Worm (Caenorhabditis elegans) whole organism, L4 larva: Measurements from ENCODE around the gene snt-1.

Experiments
- F10B5.3 ChIP-seq: sonication (generic microtip); optimal IDR thresholded peaks from 2 replicates; lab custom pipeline; 2016; ENCODE audit warnings: mild to moderate bottlenecking, missing genetic modification characterization, missing compliant biosample characterization
- F26F4.8 ChIP-seq: fragments of 200-800 bp; sonication (Bioruptor generic); conservative IDR thresholded peaks from 2 replicates; pipeline ENCODE4 v1.3.6; 2022; ENCODE audit warnings: missing genetic modification characterization, missing compliant biosample characterization
- Y105C5A.15 ChIP-seq: fragments of 200-800 bp; sonication (Bioruptor generic); IDR thresholded peaks from 2 replicates; pipeline ENCODE4 v1.3.6; 2022; ENCODE audit warnings: missing genetic modification characterization, missing compliant biosample characterization
- Y48G9A.11 ChIP-seq: fragments of 200-800 bp; sonication (Bioruptor generic); IDR thresholded peaks from 2 replicates; pipeline ENCODE4 v1.3.6; 2022; ENCODE audit warnings: missing genetic modification reagents, missing genetic modification characterization, missing compliant biosample characterization
- ZK337.2 ChIP-seq: fragments of 200-800 bp; sonication (Bioruptor generic); IDR thresholded peaks from 2 replicates; pipeline ENCODE4 v1.3.6; 2022; ENCODE audit warnings: missing genetic modification reagents, missing genetic modification characterization, missing compliant biosample characterization
- aha-1 ChIP-seq: fragments of 150-350 bp; peaks from one replicate; lab custom pipeline; 2014; ENCODE audit warnings: missing biosample characterization, missing genetic modification characterization
- aly-2 ChIP-seq: sonication (generic microtip); optimal IDR thresholded peaks from 2 replicates; lab custom pipeline; 2018; ENCODE audit warnings: missing biosample characterization, missing genetic modification characterization
- ceh-28 ChIP-seq: fragments of 150-350 bp; optimal IDR thresholded peaks from 2 replicates; lab custom pipeline; 2014; ENCODE audit warnings: missing biosample characterization, missing genetic modification reagents, missing genetic modification characterization
- ces-1 ChIP-seq: fragments of 150-350 bp; sonication (generic microtip); optimal IDR thresholded peaks from 4 replicates; lab custom pipeline; 2014; ENCODE audit warnings: missing biosample characterization, missing genetic modification reagents, missing genetic modification characterization
- cey-2 ChIP-seq: sonication (generic microtip); optimal IDR thresholded peaks from 3 replicates; lab custom pipeline; 2017; ENCODE audit warnings: missing genetic modification characterization, mild to moderate bottlenecking, missing compliant biosample characterization, antibody characterized with exemption, borderline replicate concordance; ENCODE audit not compliant: insufficient read depth
- ctbp-1 ChIP-seq: fragments of 200-800 bp; sonication (Bioruptor generic); IDR thresholded peaks from 2 replicates; pipeline ENCODE4 v1.3.6; 2022; ENCODE audit warnings: missing genetic modification reagents, missing genetic modification characterization, missing compliant biosample characterization
- daf-16 ChIP-seq, 3 experiments: sonication (generic microtip); optimal IDR thresholded peaks; 2 replicates each; lab custom pipeline; 2016 to 2017; ENCODE audit warnings: missing genetic modification characterization in 3 of 3, missing genetic modification reagents in 3 of 3, mild to moderate bottlenecking in 2 of 3, missing compliant biosample characterization in 2 of 3, missing biosample characterization in 1 of 3, moderate library complexity in 1 of 3
- dmd-6 ChIP-seq: fragments of 200-800 bp; sonication (Bioruptor generic); IDR thresholded peaks from 2 replicates; pipeline ENCODE4 v1.3.6; 2022; ENCODE audit warnings: missing genetic modification reagents, missing genetic modification characterization, missing compliant biosample characterization
- duxl-1 ChIP-seq: sonication (generic microtip); optimal IDR thresholded peaks from 2 replicates; lab custom pipeline; 2016; ENCODE audit warnings: mild to moderate bottlenecking, missing genetic modification characterization, moderate library complexity, missing compliant biosample characterization; ENCODE audit not compliant: poor library complexity
- dve-1 ChIP-seq: sonication (generic microtip); optimal IDR thresholded peaks from 2 replicates; lab custom pipeline; 2017; ENCODE audit warnings: antibody characterized with exemption, mild to moderate bottlenecking, missing genetic modification characterization, missing compliant biosample characterization; ENCODE audit not compliant: insufficient read depth
- egl-43 ChIP-seq: fragments of 200-800 bp; sonication (Bioruptor generic); IDR thresholded peaks from 2 replicates; pipeline ENCODE4 v1.3.6; 2022; ENCODE audit warnings: missing genetic modification reagents, missing genetic modification characterization, missing compliant biosample characterization
- hif-1 ChIP-seq, 2 experiments: sonication (generic microtip); optimal IDR thresholded peaks; 2 replicates each; lab custom pipeline; 2016 to 2017; ENCODE audit warnings: missing compliant biosample characterization in 2 of 2, missing genetic modification characterization in 2 of 2, missing genetic modification reagents in 2 of 2, missing genotype in 2 of 2, mild to moderate bottlenecking in 1 of 2
- hmg-1.1 ChIP-seq: fragments of 200-800 bp; sonication (Bioruptor generic); IDR thresholded peaks from 2 replicates; pipeline ENCODE4 v1.3.6; 2022; ENCODE audit warnings: missing genetic modification reagents, missing genetic modification characterization, missing compliant biosample characterization
- lim-7 ChIP-seq: fragments of 200-800 bp; sonication (Bioruptor generic); IDR thresholded peaks from 2 replicates; pipeline ENCODE4 v1.3.6; 2022; ENCODE audit warnings: missing genetic modification characterization, missing compliant biosample characterization
- lin-1 ChIP-seq: fragments of 200-800 bp; sonication (Bioruptor generic); IDR thresholded peaks from 2 replicates; pipeline ENCODE4 v1.3.6; 2022; ENCODE audit warnings: missing genetic modification reagents, missing genetic modification characterization, missing compliant biosample characterization
- lin-13 ChIP-seq: fragments of 150-350 bp; optimal IDR thresholded peaks from 2 replicates; lab custom pipeline; 2014; ENCODE audit warnings: missing biosample characterization, missing genetic modification reagents, missing genetic modification characterization
- madf-5 ChIP-seq, 2 experiments: fragments of 200-800 bp; sonication (Bioruptor generic); IDR thresholded peaks; 2 replicates each; pipeline ENCODE4 v1.3.6; 2022; ENCODE audit warnings: missing compliant biosample characterization in 2 of 2, missing genetic modification characterization in 2 of 2
- madf-9 ChIP-seq: fragments of 200-800 bp; sonication (Bioruptor generic); conservative IDR thresholded peaks from 2 replicates; pipeline ENCODE4 v1.3.6; 2022; ENCODE audit warnings: missing genetic modification reagents, missing genetic modification characterization, missing compliant biosample characterization
- mdl-1 ChIP-seq, 2 experiments: fragments of 150-350 bp in 1 of 2; sonication (generic microtip) in 1 of 2; optimal IDR thresholded peaks; 2 replicates each; lab custom pipeline; 2014 to 2017; ENCODE audit warnings: missing biosample characterization in 2 of 2, missing genetic modification characterization in 2 of 2
- mep-1 ChIP-seq: fragments of 150-350 bp; sonication (generic microtip); optimal IDR thresholded peaks from 3 replicates; lab custom pipeline; 2014; ENCODE audit warnings: missing biosample characterization, missing genetic modification characterization
- mes-2 ChIP-seq: sonication (generic microtip); optimal IDR thresholded peaks from 2 replicates; lab custom pipeline; 2016; ENCODE audit warnings: missing genotype, mild to moderate bottlenecking, missing genetic modification characterization, missing compliant biosample characterization; ENCODE audit not compliant: poor library complexity, severe bottlenecking
- mxl-2 ChIP-seq: fragments of 200-800 bp; sonication (Bioruptor generic); conservative IDR thresholded peaks from 2 replicates; pipeline ENCODE4 v1.3.6; 2022; ENCODE audit warnings: missing genetic modification reagents, missing genetic modification characterization, missing compliant biosample characterization
- mxl-3 ChIP-seq: fragments of 200-800 bp; sonication (Bioruptor generic); optimal IDR thresholded peaks from 2 replicates; lab custom pipeline; 2018; ENCODE audit warnings: mild to moderate bottlenecking, missing genetic modification characterization, missing compliant biosample characterization
- nhr-10 ChIP-seq: fragments of 150-350 bp; optimal IDR thresholded peaks from 2 replicates; lab custom pipeline; 2014; ENCODE audit warnings: missing biosample characterization, missing genetic modification characterization
- nhr-11 ChIP-seq: fragments of 150-350 bp; optimal IDR thresholded peaks from 2 replicates; lab custom pipeline; 2014; ENCODE audit warnings: missing biosample characterization, missing genetic modification characterization
- nhr-237 ChIP-seq: sonication (generic microtip); optimal IDR thresholded peaks from 2 replicates; lab custom pipeline; 2017; ENCODE audit warnings: missing biosample characterization, missing genetic modification characterization
- nhr-28 ChIP-seq: fragments of 150-350 bp; optimal IDR thresholded peaks from 2 replicates; lab custom pipeline; 2014; ENCODE audit warnings: missing biosample characterization, missing genetic modification characterization
- nhr-41 ChIP-seq: fragments of 200-800 bp; sonication (Bioruptor generic); IDR thresholded peaks from 2 replicates; pipeline ENCODE4 v1.3.6; 2022; ENCODE audit warnings: missing genetic modification reagents, missing genetic modification characterization, missing compliant biosample characterization
- nhr-42 ChIP-seq: fragments of 200-800 bp; sonication (Bioruptor generic); IDR thresholded peaks from 2 replicates; pipeline ENCODE4 v1.3.6; 2022; ENCODE audit warnings: missing genetic modification characterization, missing compliant biosample characterization
- nhr-48 ChIP-seq: sonication (generic microtip); optimal IDR thresholded peaks from 2 replicates; lab custom pipeline; 2016; ENCODE audit warnings: mild to moderate bottlenecking, missing genetic modification characterization, missing compliant biosample characterization
- nhr-76 ChIP-seq: fragments of 150-350 bp; optimal IDR thresholded peaks from 2 replicates; lab custom pipeline; 2014; ENCODE audit warnings: missing biosample characterization, missing genetic modification characterization
- pha-4 ChIP-seq, 2 experiments: fragments of 150-350 bp in 1 of 2; fragments of 200-800 bp in 1 of 2; sonication (Bioruptor generic) in 1 of 2; IDR thresholded peaks in 1 of 2; optimal IDR thresholded peaks in 1 of 2; 2 replicates each; pipeline versions ENCODE4 v1.3.6 to Lab custom; 2014 to 2022; ENCODE audit warnings: missing genetic modification characterization in 2 of 2, missing genetic modification reagents in 2 of 2, missing biosample characterization in 1 of 2, missing compliant biosample characterization in 1 of 2
- php-3 ChIP-seq: fragments of 200-800 bp; sonication (Bioruptor generic); IDR thresholded peaks from 2 replicates; pipeline ENCODE4 v1.3.6; 2022; ENCODE audit warnings: missing genetic modification reagents, missing genetic modification characterization, missing compliant biosample characterization
- pqm-1 ChIP-seq: sonication (generic microtip); optimal IDR thresholded peaks from 2 replicates; lab custom pipeline; 2017; ENCODE audit warnings: missing biosample characterization, missing genetic modification characterization
- rbr-2 ChIP-seq: sonication (generic microtip); optimal IDR thresholded peaks from 2 replicates; lab custom pipeline; 2016; ENCODE audit warnings: missing genotype, missing genetic modification characterization, missing compliant biosample characterization
- sdz-12 ChIP-seq: fragments of 200-800 bp; sonication (Bioruptor generic); optimal IDR thresholded peaks from 2 replicates; lab custom pipeline; 2018; ENCODE audit warnings: mild to moderate bottlenecking, missing genetic modification characterization, missing compliant biosample characterization
- spr-1 ChIP-seq: sonication (generic microtip); optimal IDR thresholded peaks from 2 replicates; lab custom pipeline; 2016; ENCODE audit warnings: mild to moderate bottlenecking, missing genetic modification characterization, missing compliant biosample characterization
- vab-7 ChIP-seq: fragments of 200-800 bp; sonication (Bioruptor generic); IDR thresholded peaks from 2 replicates; pipeline ENCODE4 v1.3.6; 2022; ENCODE audit warnings: missing genetic modification reagents, missing genetic modification characterization, missing compliant biosample characterization
- zfp-2 ChIP-seq: sonication (generic microtip); optimal IDR thresholded peaks from 2 replicates; lab custom pipeline; 2016; ENCODE audit warnings: mild to moderate bottlenecking, missing genetic modification characterization, missing compliant biosample characterization
- zfp-3 ChIP-seq: fragments of 200-800 bp; sonication (Bioruptor generic); conservative IDR thresholded peaks from 2 replicates; pipeline ENCODE4 v1.3.6; 2022; ENCODE audit warnings: missing genetic modification reagents, missing genetic modification characterization, missing compliant biosample characterization
- ztf-11 ChIP-seq: fragments of 150-350 bp; optimal IDR thresholded peaks from 2 replicates; lab custom pipeline; 2014; ENCODE audit warnings: missing biosample characterization, missing genetic modification characterization
- ztf-7 ChIP-seq: fragments of 150-350 bp; optimal IDR thresholded peaks from 2 replicates; lab custom pipeline; 2014; ENCODE audit warnings: missing biosample characterization, missing genetic modification characterization

snt-1 gene

DNA sequence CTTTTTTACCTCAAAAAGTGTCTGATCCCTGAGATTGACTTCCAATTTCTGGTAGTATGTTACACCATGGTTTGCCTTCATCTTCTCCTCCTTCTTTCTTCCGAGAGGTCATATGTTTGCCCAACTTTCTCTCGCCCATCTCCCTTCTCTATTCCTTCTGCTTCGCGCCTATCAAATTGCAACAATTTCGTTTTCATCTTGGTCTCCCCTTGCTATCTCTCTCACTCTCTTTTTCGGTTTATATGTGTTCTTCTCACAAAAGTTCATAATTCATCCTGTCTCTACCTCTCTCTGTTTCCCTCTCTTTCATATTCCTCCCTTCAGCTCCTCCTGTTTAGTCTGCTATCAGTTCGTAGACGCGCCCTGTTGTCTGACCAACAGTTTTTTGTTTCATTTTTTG is 16.0 kb downstream of the snt-1 start (continued):
- TF ChIP-seq php-3 (GFP tag; lab: Robert Waterston, UW) (0 out of 2 replicates have a peak, but pooled peaks have one; percentile 52), ztf-7 (tag; lab: Kevin White, UChicago) (no peak)
- TF ChIP-seq, all 104 proteins: peak for 21

DNA sequence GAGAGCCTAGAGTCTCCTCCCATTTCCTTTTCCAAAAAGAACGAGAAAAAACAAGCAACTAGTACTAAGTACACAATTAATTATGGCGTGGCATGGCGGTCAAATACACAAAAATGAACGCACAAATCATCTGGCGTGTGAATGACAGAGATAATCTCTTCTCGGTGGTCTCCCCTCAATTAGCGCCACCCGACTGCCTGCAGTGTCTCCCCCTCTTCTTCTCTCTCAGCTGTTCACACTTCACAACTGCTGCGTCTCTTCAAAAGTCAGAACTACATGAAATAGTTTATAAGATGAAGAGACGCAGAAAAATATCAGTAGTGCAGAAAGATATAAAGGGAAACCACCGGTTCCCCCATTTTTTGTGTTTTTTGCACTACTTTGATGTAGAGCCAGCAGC is 16.6 kb downstream of the snt-1 start:
- TF ChIP-seq aly-2 (tag; lab: Kevin White, UChicago) (no peak), daf-16 (GFP tag; optimal IDR thresholded peaks at IDR 0.05; lab: Kevin White, UChicago) (no peak), daf-16 (tag; optimal IDR thresholded peaks at IDR 0.05; lab: Kevin White, UChicago) (peak; percentile 23), zfp-3 (GFP tag; lab: Robert Waterston, UW) (no peak), duxl-1 (no peak), nhr-10 (tag; lab: Kevin White, UChicago) (no peak), nhr-41 (no peak), lin-1 (GFP tag; lab: Robert Waterston, UW) (no peak), mep-1 (tag; lab: Kevin White, UChicago) (peak; percentile 62), mxl-2 (GFP tag; lab: Robert Waterston, UW) (no peak), Y48G9A.11 (no peak), ctbp-1 (GFP tag; lab: Robert Waterston, UW) (peak; percentile 43; the same call in 1 of the 2 replicates), nhr-11 (tag; lab: Kevin White, UChicago) (peak; percentile 66), mes-2 (tag; lab: Kevin White, UChicago) (peak; percentile 43), F26F4.8 (GFP tag; lab: Robert Waterston, UW) (no peak), sdz-12 (GFP tag; lab: Kevin White, UChicago) (no peak), madf-9 (GFP tag; lab: Robert Waterston, UW) (peak; percentile 36; the same call in 1 of the 2 replicates), nhr-76 (tag; lab: Kevin White, UChicago) (no peak), php-3 (GFP tag; lab: Robert Waterston, UW) (no peak), hif-1 (tag; optimal IDR thresholded peaks at IDR 0.05; lab: Kevin White, UChicago) (no peak), mdl-1 (tag; optimal IDR thresholded peaks at IDR 0.05; lab: Kevin White, UChicago) (peak; percentile 46 to 82), madf-5 (GFP tag; IDR thresholded peaks at IDR 0.05; lab: Robert Waterston, UW) (no peak), zfp-2 (tag; lab: Kevin White, UChicago) (no peak), pqm-1 (tag; lab: Kevin White, UChicago) (no peak), nhr-48 (tag; lab: Kevin White, UChicago) (no peak), vab-7 (GFP tag; lab: Robert Waterston, UW) (no peak), dmd-6 (GFP tag; lab: Robert Waterston, UW) (peak; percentile 69), F10B5.3 (tag; lab: Kevin White, UChicago) (no peak), nhr-237 (tag; lab: Kevin White, UChicago) (no peak), pha-4 (GFP tag; IDR thresholded peaks at IDR 0.05; lab: Robert Waterston, UW) (peak; percentile 51; the same call in 1 of the 2 replicates), pha-4 (tag; optimal IDR thresholded peaks at IDR 0.05; lab: Kevin White, UChicago) (no peak), rbr-2 (peak; percentile 36), ztf-11 (tag; lab: Kevin White, UChicago) (no peak), ceh-28 (tag; lab: Kevin White, UChicago) (no peak), dve-1 (peak; percentile 67), ces-1 (GFP tag; lab: Kevin White, UChicago) (no peak), Y105C5A.15 (GFP tag; lab: Robert Waterston, UW) (no peak), ZK337.2 (GFP tag; lab: Robert Waterston, UW) (no peak), nhr-28 (tag; lab: Kevin White, UChicago) (peak; percentile 74), spr-1 (no peak), aha-1 (no peak), cey-2 (tag; lab: Kevin White, UChicago) (peak; percentile 19), egl-43 (GFP tag; lab: Robert Waterston, UW) (no peak), nhr-42 (GFP tag; lab: Robert Waterston, UW) (no peak), lin-13 (GFP tag; lab: Kevin White, UChicago) (no peak), lim-7 (GFP tag; lab: Robert Waterston, UW) (no peak), mxl-3 (GFP tag; lab: Kevin White, UChicago) (peak; percentile 69), hmg-1.1 (GFP tag; lab: Robert Waterston, UW) (peak; percentile 54; the same call in 1 of the 2 replicates)
